Fruit fly (Drosophila melanogaster): ENCODE data around the gene lmgA.

The lmgA gene

DNA sequence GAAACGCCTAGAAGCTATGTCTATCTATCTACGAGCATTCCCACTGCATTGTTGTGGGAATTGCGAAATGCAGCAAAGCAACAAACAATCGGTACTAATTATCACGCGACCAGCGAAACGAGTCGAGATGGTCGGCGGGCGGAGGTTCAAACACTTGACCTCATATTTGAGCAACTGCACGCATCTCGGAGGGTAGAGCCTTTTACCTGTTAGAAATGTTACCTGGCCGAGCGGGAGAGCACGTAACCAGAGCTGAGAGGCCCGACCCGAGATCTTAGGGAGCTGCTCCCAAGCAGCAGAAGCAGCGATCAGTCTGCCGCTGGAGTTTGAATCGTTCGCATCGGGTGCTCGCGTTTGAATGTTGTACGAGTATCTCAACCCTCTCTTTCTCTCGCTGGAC, 50.0 kb downstream of the lmgA start (continued):
- TF ChIP-seq Hr39 (optimal IDR thresholded peaks at IDR 0.05) = no peak
- TF ChIP-seq CG7745 (tag; optimal IDR thresholded peaks at IDR 0.05) = peak; percentile 9
- TF ChIP-seq CG13287 (GFP tag; IDR thresholded peaks at IDR 0.05; ENCODE audit: partially characterized antibody) = no peak; the same call in 1 of the 2 replicates
- TF ChIP-seq cas (GFP tag; IDR thresholded peaks at IDR 0.05) = no peak
- no peak for TF ChIP-seq CG31224 (GFP tag; IDR thresholded peaks at IDR 0.05)
- TF ChIP-seq vfl (GFP tag; optimal IDR thresholded peaks at IDR 0.05) = no peak
- no peak for TF ChIP-seq CG4820 (GFP tag; optimal IDR thresholded peaks at IDR 0.05)
- TF ChIP-seq Camta (GFP tag; optimal IDR thresholded peaks at IDR 0.05) = no peak
- TF ChIP-seq Lhr (GFP tag; optimal IDR thresholded peaks at IDR 0.05) = no peak
- no peak for TF ChIP-seq CG13424 (tag; optimal IDR thresholded peaks at IDR 0.05)
- TF ChIP-seq BEAF-32 (GFP tag; optimal IDR thresholded peaks at IDR 0.05) = peak; percentile 14
- no peak for TF ChIP-seq CG1792 (GFP tag; optimal IDR thresholded peaks at IDR 0.05)
- peak; percentile 84 for TF ChIP-seq CG12769 (tag; optimal IDR thresholded peaks at IDR 0.05)
- peak; percentile 27; the same call in 1 of the 2 replicates for TF ChIP-seq Rfx (GFP tag; IDR thresholded peaks at IDR 0.05)
- TF ChIP-seq ftz-f1 (GFP tag; optimal IDR thresholded peaks at IDR 0.05) = no peak
- TF ChIP-seq dm (GFP tag; optimal IDR thresholded peaks at IDR 0.05) = no peak
- TF ChIP-seq nerfin-1 (tag; optimal IDR thresholded peaks at IDR 0.05) = no peak
- peak; percentile 13 for TF ChIP-seq CG12155 (GFP tag; optimal IDR thresholded peaks at IDR 0.05)
- 0 out of 2 replicates have a peak, but pooled peaks have one; percentile 12 for TF ChIP-seq CG17328 (GFP tag; IDR thresholded peaks at IDR 0.05)
- peak; percentile 15 for TF ChIP-seq D (optimal IDR thresholded peaks at IDR 0.05)
- TF ChIP-seq D (GFP tag; optimal IDR thresholded peaks at IDR 0.05) = no peak
- no peak for TF ChIP-seq CG11398 (GFP tag; optimal IDR thresholded peaks at IDR 0.05)
- TF ChIP-seq sens (GFP tag) = peak; percentile 9
- peak; percentile 30; the same call in 1 of the 2 replicates for TF ChIP-seq E2f2 (GFP tag; IDR thresholded peaks at IDR 0.05)
- TF ChIP-seq CG3065 (GFP tag; optimal IDR thresholded peaks at IDR 0.05) = no peak
- no peak for TF ChIP-seq CG8944 (GFP tag; optimal IDR thresholded peaks at IDR 0.05)
- no peak for TF ChIP-seq ash1 (GFP tag; optimal IDR thresholded peaks at IDR 0.05)
- no peak for TF ChIP-seq Blimp-1 (GFP tag; optimal IDR thresholded peaks at IDR 0.05)
- no peak for TF ChIP-seq cad (GFP tag; optimal IDR thresholded peaks at IDR 0.05)

DNA sequence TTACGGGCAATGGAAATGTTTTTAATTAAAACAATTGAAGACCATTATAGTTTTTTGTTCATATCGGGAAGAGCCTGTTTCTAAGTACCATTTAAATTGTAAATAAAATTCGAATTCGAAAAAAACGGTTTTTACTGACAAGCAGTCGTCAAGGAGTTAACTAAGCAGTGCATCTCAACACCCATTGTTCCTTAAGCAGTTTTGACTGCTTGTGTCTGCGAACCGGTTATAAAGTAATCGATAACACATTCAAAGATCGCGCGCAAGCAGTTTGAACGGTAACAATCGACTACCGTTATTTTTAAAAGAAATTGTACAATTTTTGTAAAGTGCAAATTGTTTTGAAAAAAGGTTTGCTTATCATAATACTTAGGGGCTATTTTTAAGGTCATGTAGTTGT, 50.4 kb downstream of the lmgA start:
- TF ChIP-seq ash1 (GFP tag; optimal IDR thresholded peaks at IDR 0.05) = no peak
- TF ChIP-seq dm (GFP tag; optimal IDR thresholded peaks at IDR 0.05) = no peak
- TF ChIP-seq Ssrp (tag; optimal IDR thresholded peaks at IDR 0.05) = no peak
- no peak for TF ChIP-seq CG18619 (GFP tag; optimal IDR thresholded peaks at IDR 0.05)
- TF ChIP-seq ATbp (GFP tag; optimal IDR thresholded peaks at IDR 0.05) = no peak
- TF ChIP-seq prd (optimal IDR thresholded peaks at IDR 0.05) = no peak
- no peak for TF ChIP-seq prd (GFP tag; IDR thresholded peaks at IDR 0.05)
- TF ChIP-seq Oaz (GFP tag; IDR thresholded peaks at IDR 0.05) = no peak
- TF ChIP-seq CG6813 (GFP tag; optimal IDR thresholded peaks at IDR 0.05) = no peak
- no peak for TF ChIP-seq CG1647 (GFP tag; optimal IDR thresholded peaks at IDR 0.05)
- TF ChIP-seq nom (GFP tag; optimal IDR thresholded peaks at IDR 0.05) = no peak
- no peak for TF ChIP-seq Deaf1 (tag; optimal IDR thresholded peaks at IDR 0.05)
- peak; percentile 75 for TF ChIP-seq D (optimal IDR thresholded peaks at IDR 0.05)
- peak; percentile 51 for TF ChIP-seq D (GFP tag; optimal IDR thresholded peaks at IDR 0.05)
- no peak for TF ChIP-seq dimm (GFP tag; IDR thresholded peaks at IDR 0.05)
- TF ChIP-seq B-H1 (GFP tag; IDR thresholded peaks at IDR 0.05) = no peak
- no peak for TF ChIP-seq br (optimal IDR thresholded peaks at IDR 0.05)
- TF ChIP-seq Sox102F (GFP tag; optimal IDR thresholded peaks at IDR 0.05) = peak; percentile 68
- no peak for TF ChIP-seq corto (GFP tag; optimal IDR thresholded peaks at IDR 0.05)
- no peak for TF ChIP-seq nau (GFP tag; optimal IDR thresholded peaks at IDR 0.05)
- peak; percentile 78 for TF ChIP-seq CG10267 (tag; optimal IDR thresholded peaks at IDR 0.05)
- no peak for TF ChIP-seq Hsf (GFP tag; optimal IDR thresholded peaks at IDR 0.05)
- 0 out of 2 replicates have a peak, but pooled peaks have one; percentile 14 for TF ChIP-seq CG9932 (GFP tag; IDR thresholded peaks at IDR 0.05)
- TF ChIP-seq Spps (tag; optimal IDR thresholded peaks at IDR 0.05) = no peak
- no peak for TF ChIP-seq vvl (GFP tag; IDR thresholded peaks at IDR 0.05)
- no peak for TF ChIP-seq Awh (GFP tag; IDR thresholded peaks at IDR 0.05)
- no peak for TF ChIP-seq CG2202 (tag; optimal IDR thresholded peaks at IDR 0.05)
- no peak for TF ChIP-seq Lpt (GFP tag; optimal IDR thresholded peaks at IDR 0.05)
